Worm (Caenorhabditis elegans) whole organism, young adult: ENCODE results near the gene scrm-7.

Experiments used
- ama-1 ChIP-seq, 3 experiments: fragments of 150-350 bp in 1 of 3; sonication (generic microtip) in 2 of 3; optimal IDR thresholded peaks; 2 replicates each; lab custom pipeline; 2014 to 2018; ENCODE audit warnings: missing biosample characterization in 2 of 3, missing genetic modification characterization in 2 of 3, missing genetic modification reagents in 2 of 3
- unc-62 ChIP-seq: fragments of 150-350 bp; optimal IDR thresholded peaks from 2 replicates; lab custom pipeline; 2014; ENCODE audit warnings: missing biosample characterization, missing genetic modification reagents, missing genetic modification characterization

DNA sequence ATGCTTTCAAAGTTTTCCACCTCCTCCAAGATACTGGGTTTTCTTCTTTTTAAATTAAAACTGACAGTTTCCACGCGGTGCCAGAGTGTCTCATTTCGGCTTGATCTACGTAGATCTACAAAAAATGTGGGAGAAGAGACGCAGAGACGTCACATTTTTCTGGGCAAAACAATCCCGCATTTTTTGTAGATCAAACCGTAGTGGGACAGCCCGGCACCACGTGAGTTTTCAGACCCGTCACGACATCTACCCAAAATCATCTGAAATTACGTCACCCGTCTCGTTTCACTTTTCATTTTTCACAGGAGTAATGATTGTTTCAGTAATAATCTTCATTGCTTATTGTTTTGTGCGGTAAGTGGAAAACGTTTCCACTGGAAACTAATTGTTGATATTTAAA is 48.9 kb upstream of the scrm-7 start:
- TF ChIP-seq unc-62 (GFP tag; lab: Kevin White, UChicago), result no peak
- no peak for TF ChIP-seq ama-1 (optimal IDR thresholded peaks at IDR 0.05; lab: Kevin White, UChicago)
- TF ChIP-seq ama-1 (GFP tag; optimal IDR thresholded peaks at IDR 0.05; lab: Kevin White, UChicago), result no peak
